Worm (Caenorhabditis elegans) whole organism, L2 larva: ENCODE measurements around the gene srx-119.

Source experiments
- C34F6.9 ChIP-seq: fragments of 150-350 bp; optimal IDR thresholded peaks from 2 replicates; lab custom pipeline; 2014; ENCODE audit warnings: missing biosample characterization, missing genetic modification characterization
- F13H6.1 ChIP-seq: sonication (generic microtip); optimal IDR thresholded peaks from 2 replicates; lab custom pipeline; 2016; ENCODE audit warnings: missing genetic modification characterization, missing compliant biosample characterization
- R02D3.7 ChIP-seq: fragments of 150-350 bp; optimal IDR thresholded peaks from 2 replicates; lab custom pipeline; 2014; ENCODE audit warnings: missing biosample characterization, missing genetic modification characterization
- Y55F3AM.14 ChIP-seq: fragments of 200-800 bp; sonication (Bioruptor generic); optimal IDR thresholded peaks from 2 replicates; lab custom pipeline; 2018; ENCODE audit warnings: mild to moderate bottlenecking, missing genetic modification characterization, missing compliant biosample characterization
- ZK546.5 ChIP-seq: sonication (generic microtip); optimal IDR thresholded peaks from 2 replicates; lab custom pipeline; 2017; ENCODE audit warnings: missing biosample characterization, missing genetic modification characterization
- alr-1 ChIP-seq: fragments of 150-350 bp; optimal IDR thresholded peaks from 2 replicates; lab custom pipeline; 2014; ENCODE audit warnings: missing biosample characterization, missing genetic modification characterization
- aly-2 ChIP-seq: fragments of 150-350 bp; optimal IDR thresholded peaks from 2 replicates; lab custom pipeline; 2014; ENCODE audit warnings: missing biosample characterization, missing genetic modification characterization
- ama-1 ChIP-seq: fragments of 150-350 bp; optimal IDR thresholded peaks from 2 replicates; lab custom pipeline; 2018; ENCODE audit warnings: inconsistent platforms
- ceh-16 ChIP-seq: fragments of 150-350 bp; optimal IDR thresholded peaks from 2 replicates; lab custom pipeline; 2014; ENCODE audit warnings: missing biosample characterization, missing genetic modification characterization
- ceh-82 ChIP-seq: fragments of 150-350 bp; optimal IDR thresholded peaks from 2 replicates; lab custom pipeline; 2014; ENCODE audit warnings: missing biosample characterization, missing genetic modification characterization
- crh-2 ChIP-seq: sonication (generic microtip); optimal IDR thresholded peaks from 2 replicates; lab custom pipeline; 2017; ENCODE audit warnings: missing biosample characterization, missing genetic modification characterization
- dmd-4 ChIP-seq: sonication (generic microtip); optimal IDR thresholded peaks from 2 replicates; lab custom pipeline; 2017; ENCODE audit warnings: missing biosample characterization, missing genetic modification characterization
- egl-27 ChIP-seq: sonication (generic microtip); optimal IDR thresholded peaks from 3 replicates; lab custom pipeline; 2017; ENCODE audit warnings: missing biosample characterization, missing genetic modification reagents, missing genetic modification characterization
- elt-1 ChIP-seq: fragments of 150-350 bp; optimal IDR thresholded peaks from 2 replicates; lab custom pipeline; 2014; ENCODE audit warnings: missing biosample characterization, missing genetic modification characterization
- fos-1 ChIP-seq: fragments of 150-350 bp; optimal IDR thresholded peaks from 2 replicates; lab custom pipeline; 2014; ENCODE audit warnings: missing biosample characterization, missing genetic modification characterization
- gmeb-1 ChIP-seq: fragments of 150-350 bp; optimal IDR thresholded peaks from 2 replicates; lab custom pipeline; 2014; ENCODE audit warnings: missing biosample characterization, missing genetic modification characterization
- lin-11 ChIP-seq: fragments of 150-350 bp; sonication (generic microtip); optimal IDR thresholded peaks from 2 replicates; lab custom pipeline; 2014; ENCODE audit warnings: missing biosample characterization, missing genetic modification characterization, inconsistent platforms, mixed read lengths
- lin-13 ChIP-seq: fragments of 150-350 bp; optimal IDR thresholded peaks from 2 replicates; lab custom pipeline; 2014; ENCODE audit warnings: missing biosample characterization, missing genetic modification reagents, missing genetic modification characterization
- lin-39 ChIP-seq: fragments of 150-350 bp; optimal IDR thresholded peaks from 2 replicates; lab custom pipeline; 2014; ENCODE audit warnings: missing biosample characterization, missing genetic modification reagents, missing genetic modification characterization
- lsy-2 ChIP-seq, 2 experiments: fragments of 150-350 bp in 1 of 2; sonication (generic microtip) in 1 of 2; optimal IDR thresholded peaks; 2 replicates each; lab custom pipeline; 2014 to 2017; ENCODE audit warnings: missing biosample characterization in 2 of 2, missing genetic modification characterization in 2 of 2
- mdl-1 ChIP-seq, 2 experiments: fragments of 150-350 bp in 1 of 2; sonication (generic microtip) in 1 of 2; optimal IDR thresholded peaks; 2 replicates each; lab custom pipeline; 2017; ENCODE audit warnings: missing biosample characterization in 2 of 2, missing genetic modification characterization in 2 of 2
- nhr-10 ChIP-seq: sonication (generic microtip); optimal IDR thresholded peaks from 2 replicates; lab custom pipeline; 2017; ENCODE audit warnings: missing biosample characterization, missing genetic modification characterization
- nhr-11 ChIP-seq: fragments of 150-350 bp; optimal IDR thresholded peaks from 2 replicates; lab custom pipeline; 2014; ENCODE audit warnings: missing biosample characterization, missing genetic modification characterization
- nhr-12 ChIP-seq: fragments of 150-350 bp; optimal IDR thresholded peaks from 2 replicates; lab custom pipeline; 2014; ENCODE audit warnings: missing biosample characterization, missing genetic modification characterization
- nhr-129 ChIP-seq: fragments of 150-350 bp; optimal IDR thresholded peaks from 2 replicates; lab custom pipeline; 2014; ENCODE audit warnings: missing biosample characterization, missing genetic modification characterization
- nhr-237 ChIP-seq: fragments of 150-350 bp; optimal IDR thresholded peaks from 2 replicates; lab custom pipeline; 2014; ENCODE audit warnings: missing biosample characterization, missing genetic modification characterization
- nhr-6 ChIP-seq: fragments of 150-350 bp; optimal IDR thresholded peaks from 2 replicates; lab custom pipeline; 2014; ENCODE audit warnings: missing biosample characterization, missing genetic modification characterization
- nhr-77 ChIP-seq: fragments of 150-350 bp; optimal IDR thresholded peaks from 2 replicates; lab custom pipeline; 2014; ENCODE audit warnings: missing biosample characterization, missing genetic modification characterization
- sem-4 ChIP-seq: fragments of 150-350 bp; optimal IDR thresholded peaks from 2 replicates; lab custom pipeline; 2014; ENCODE audit warnings: missing biosample characterization, missing genetic modification reagents, missing genetic modification characterization
- skn-1 ChIP-seq: sonication (generic microtip); optimal IDR thresholded peaks from 2 replicates; lab custom pipeline; 2017; ENCODE audit warnings: missing biosample characterization, missing genetic modification characterization
- sma-3 ChIP-seq: sonication (generic microtip); optimal IDR thresholded peaks from 2 replicates; lab custom pipeline; 2016; ENCODE audit warnings: missing genetic modification reagents, missing genetic modification characterization, missing compliant biosample characterization
- sma-9 ChIP-seq, 2 experiments: fragments of 150-350 bp in 1 of 2; sonication (generic microtip) in 1 of 2; optimal IDR thresholded peaks; 2 replicates each; lab custom pipeline; 2014 to 2016; ENCODE audit warnings: missing genetic modification characterization in 2 of 2, mild to moderate bottlenecking in 1 of 2, missing biosample characterization in 1 of 2, missing compliant biosample characterization in 1 of 2, missing genetic modification reagents in 1 of 2, moderate library complexity in 1 of 2
- snpc-4 ChIP-seq: fragments of 150-350 bp; optimal IDR thresholded peaks from 2 replicates; lab custom pipeline; 2014; ENCODE audit warnings: missing biosample characterization, missing genetic modification characterization
- unc-39 ChIP-seq: fragments of 150-350 bp; optimal IDR thresholded peaks from 2 replicates; lab custom pipeline; 2014; ENCODE audit warnings: missing biosample characterization, missing genetic modification characterization
- unc-55 ChIP-seq: fragments of 150-350 bp; sonication (generic microtip); optimal IDR thresholded peaks from 3 replicates; lab custom pipeline; 2014; ENCODE audit warnings: missing biosample characterization, missing genetic modification reagents, missing genetic modification characterization
- unc-62 ChIP-seq: fragments of 150-350 bp; optimal IDR thresholded peaks from 2 replicates; lab custom pipeline; 2014; ENCODE audit warnings: missing biosample characterization, missing genetic modification reagents, missing genetic modification characterization
- ztf-1 ChIP-seq: fragments of 200-800 bp; sonication (Bioruptor generic); conservative IDR thresholded peaks from 2 replicates; pipeline ENCODE4 v1.3.6; 2022; ENCODE audit warnings: missing genetic modification characterization, missing compliant biosample characterization

srx-119 gene

ce11 chrII:12518008-12518407 lies 10.0 kb upstream of the srx-119 start:
- TF ChIP-seq egl-27 (no peak), sem-4 (no peak), ama-1 (no peak), aly-2 (tag; lab: Kevin White, UChicago) (no peak), unc-62 (GFP tag; lab: Kevin White, UChicago) (no peak), unc-39 (tag; lab: Kevin White, UChicago) (no peak)

- TF ChIP-seq unc-62 (GFP tag; lab: Kevin White, UChicago) (no peak), lsy-2 (tag; optimal IDR thresholded peaks at IDR 0.05; lab: Kevin White, UChicago) (no peak), ztf-1 (GFP tag; lab: Robert Waterston, UW) (no peak), lin-39 (tag; lab: Kevin White, UChicago) (no peak), ceh-16 (tag; lab: Kevin White, UChicago) (no peak), crh-2 (tag; lab: Kevin White, UChicago) (peak; percentile 55), nhr-129 (tag; lab: Kevin White, UChicago) (no peak), nhr-77 (tag; lab: Kevin White, UChicago) (no peak), R02D3.7 (no peak), alr-1 (no peak), mdl-1 (tag; optimal IDR thresholded peaks at IDR 0.05; lab: Kevin White, UChicago) (no peak), F13H6.1 (no peak), skn-1 (tag; lab: Kevin White, UChicago) (no peak), sem-4 (no peak), ceh-82 (no peak), nhr-6 (tag; lab: Kevin White, UChicago) (no peak), aly-2 (tag; lab: Kevin White, UChicago) (no peak), snpc-4 (tag; lab: Kevin White, UChicago) (no peak), unc-39 (tag; lab: Kevin White, UChicago) (no peak), nhr-12 (tag; lab: Kevin White, UChicago) (no peak), dmd-4 (tag; lab: Kevin White, UChicago) (no peak), nhr-10 (tag; lab: Kevin White, UChicago) (no peak), Y55F3AM.14 (no peak), lin-13 (GFP tag; lab: Kevin White, UChicago) (no peak), sma-9 (GFP tag; optimal IDR thresholded peaks at IDR 0.05; lab: Kevin White, UChicago) (peak; percentile 33), sma-9 (tag; optimal IDR thresholded peaks at IDR 0.05; lab: Kevin White, UChicago) (no peak), fos-1 (tag; lab: Kevin White, UChicago) (peak; percentile 78)
Measured at ce11 chrII:12518809-12519344, 9.2 kb upstream of the srx-119 start, which contains the start of gene srh-70. Gene srh-70, minus strand, starts transcription at chrII:12518859.

- TF ChIP-seq alr-1 (no peak), nhr-77 (tag; lab: Kevin White, UChicago) (no peak)
Measured at ce11 chrII:12519616-12520015, 8.4 kb upstream of the srx-119 start, which contains the start of gene ceh-99. Gene ceh-99, plus strand, starts transcription at chrII:12519981.

ce11 chrII:12525526-12525925 lies 2.5 kb upstream of the srx-119 start, which contains the start of gene srx-118:
Gene srx-118, plus strand, starts transcription at chrII:12525826.
- TF ChIP-seq C34F6.9 (tag; lab: Kevin White, UChicago) (no peak), elt-1 (no peak), lin-39 (tag; lab: Kevin White, UChicago) (no peak), nhr-237 (tag; lab: Kevin White, UChicago) (no peak), aly-2 (tag; lab: Kevin White, UChicago) (no peak), unc-55 (no peak), sma-3 (no peak), nhr-11 (tag; lab: Kevin White, UChicago) (no peak), ZK546.5 (tag; lab: Kevin White, UChicago) (no peak), Y55F3AM.14 (no peak), lin-13 (GFP tag; lab: Kevin White, UChicago) (no peak), egl-27 (no peak), mdl-1 (tag; optimal IDR thresholded peaks at IDR 0.05; lab: Kevin White, UChicago) (no peak), lin-11 (no peak), sem-4 (no peak), ztf-1 (GFP tag; lab: Robert Waterston, UW) (no peak), gmeb-1 (tag; lab: Kevin White, UChicago) (no peak)
